Worm (Caenorhabditis elegans) whole organism, early embryonic: ENCODE results near the gene K02C4.3.

ENCODE experiments used
- aly-1 ChIP-seq: sonication (generic microtip); optimal IDR thresholded peaks from 2 replicates; lab custom pipeline; 2016; ENCODE audit warnings: missing genetic modification characterization, missing compliant biosample characterization
- ama-1 ChIP-seq: fragments of 150-350 bp; optimal IDR thresholded peaks from 2 replicates; lab custom pipeline; 2014
- ceh-13 ChIP-seq: fragments of 200-800 bp; sonication (Bioruptor generic); optimal IDR thresholded peaks from 2 replicates; lab custom pipeline; 2018; ENCODE audit warnings: mild to moderate bottlenecking, missing genetic modification characterization, missing compliant biosample characterization
- ets-7 ChIP-seq: sonication (generic microtip); optimal IDR thresholded peaks from 2 replicates; lab custom pipeline; 2016; ENCODE audit warnings: missing genotype, missing genetic modification characterization, missing compliant biosample characterization
- flt-1 ChIP-seq: fragments of 200-800 bp; sonication (Bioruptor generic); IDR thresholded peaks from 2 replicates; pipeline ENCODE4 v1.3.6; 2022; ENCODE audit warnings: missing genetic modification characterization, missing compliant biosample characterization
- hmbx-1 ChIP-seq: sonication (generic microtip); optimal IDR thresholded peaks from 2 replicates; lab custom pipeline; 2016; ENCODE audit warnings: mild to moderate bottlenecking, missing genetic modification characterization, missing compliant biosample characterization
- hmg-4 ChIP-seq: fragments of 200-800 bp; sonication (Bioruptor generic); optimal IDR thresholded peaks from 2 replicates; lab custom pipeline; 2018; ENCODE audit warnings: mild to moderate bottlenecking, missing genetic modification characterization, missing compliant biosample characterization
- hnd-1 ChIP-seq: sonication (generic microtip); optimal IDR thresholded peaks from 2 replicates; lab custom pipeline; 2016; ENCODE audit warnings: missing genetic modification characterization, missing compliant biosample characterization
- pes-1 ChIP-seq: fragments of 200-800 bp; sonication (Bioruptor generic); IDR thresholded peaks from 2 replicates; pipeline ENCODE4 v1.3.6; 2022; ENCODE audit warnings: missing genetic modification reagents, missing genetic modification characterization, missing compliant biosample characterization
- tbx-37 ChIP-seq: fragments of 200-800 bp; sonication (Bioruptor generic); conservative IDR thresholded peaks from 2 replicates; pipeline ENCODE4 v1.3.6; 2022; ENCODE audit warnings: missing genetic modification reagents, missing genetic modification characterization, missing compliant biosample characterization
- tra-4 ChIP-seq: sonication (generic microtip); optimal IDR thresholded peaks from 2 replicates; lab custom pipeline; 2017; ENCODE audit warnings: missing genetic modification characterization, missing compliant biosample characterization

DNA sequence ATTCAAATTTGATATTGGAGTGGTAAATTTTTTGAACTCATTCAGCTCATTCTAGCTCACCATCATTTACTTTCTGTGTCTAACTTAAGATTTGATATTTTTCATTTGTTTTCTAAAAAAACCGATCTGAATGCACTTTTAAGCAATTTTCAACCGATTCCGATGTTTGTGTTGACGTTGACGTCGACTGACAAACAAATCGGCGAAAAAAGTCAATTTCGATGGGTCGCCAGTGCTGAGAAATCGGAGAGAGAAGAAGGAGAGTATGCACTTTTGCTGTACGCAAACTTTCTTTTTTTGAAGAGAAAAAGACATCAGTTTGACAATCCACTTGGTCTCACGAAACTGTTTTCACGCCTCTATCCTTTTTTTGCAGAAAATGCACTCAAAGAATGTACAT lies 38.8 kb upstream of the K02C4.3 start:
- no peak for TF ChIP-seq tra-4 (tag; lab: Kevin White, UChicago)
- TF ChIP-seq flt-1 (GFP tag; lab: Robert Waterston, UW), result no peak
- TF ChIP-seq hmbx-1 (tag; lab: Kevin White, UChicago), result no peak
- no peak for TF ChIP-seq ama-1
- TF ChIP-seq aly-1 (tag; lab: Kevin White, UChicago), result no peak
- TF ChIP-seq ets-7 (tag; lab: Kevin White, UChicago), result no peak
- TF ChIP-seq hnd-1 (tag; lab: Kevin White, UChicago), result no peak
- no peak for TF ChIP-seq pes-1 (GFP tag; lab: Robert Waterston, UW)
- TF ChIP-seq ceh-13, result no peak
- TF ChIP-seq hmg-4, result no peak
- TF ChIP-seq tbx-37 (GFP tag; lab: Robert Waterston, UW), result no peak
